Worm (Caenorhabditis elegans): ENCODE measurements around the gene srsx-36.
"Not testable (repeated sequence)": the region's sequence is repeated elsewhere in the genome, so short reads cannot be mapped to it uniquely, and the experiment has no call there.

srsx-36 gene

ce11 chrV:15819983-15820382 lies 10.5 kb upstream of the srsx-36 start, which contains the start of gene srbc-48:
Gene srbc-48, plus strand, starts transcription at chrV:15820283.
- TF ChIP-seq pag-3 (tag; optimal IDR thresholded peaks at IDR 0.05; ENCODE audit: borderline replicate concordance), result no peak
- no peak for TF ChIP-seq zip-5 (tag; optimal IDR thresholded peaks at IDR 0.05)
- TF ChIP-seq mec-3 (tag; optimal IDR thresholded peaks at IDR 0.05; ENCODE audit: borderline replicate concordance), result no peak
- TF ChIP-seq gmeb-2 (tag; optimal IDR thresholded peaks at IDR 0.05), result no peak
- TF ChIP-seq unc-42 (tag; optimal IDR thresholded peaks at IDR 0.05), result no peak
- no peak for TF ChIP-seq pha-2 (tag; optimal IDR thresholded peaks at IDR 0.05)
- no peak for TF ChIP-seq C38D4.7 (GFP tag; optimal IDR thresholded peaks at IDR 0.05)
- no peak for TF ChIP-seq ama-1 (optimal IDR thresholded peaks at IDR 0.05)
- no peak for TF ChIP-seq hlh-13 (GFP tag; optimal IDR thresholded peaks at IDR 0.05)
- no peak for TF ChIP-seq che-1 (tag; optimal IDR thresholded peaks at IDR 0.05)
- TF ChIP-seq ceh-9 (tag; optimal IDR thresholded peaks at IDR 0.05), result no peak
- TF ChIP-seq ztf-16 (tag; optimal IDR thresholded peaks at IDR 0.05), result no peak
- no peak for TF ChIP-seq F13H6.1 (tag; optimal IDR thresholded peaks at IDR 0.05)
- no peak for TF ChIP-seq unc-86 (tag; optimal IDR thresholded peaks at IDR 0.05)
- no peak for TF ChIP-seq nhr-11 (tag; optimal IDR thresholded peaks at IDR 0.05)

ce11 chrV:15817746-15818145 lies 8.3 kb upstream of the srsx-36 start, which contains the start of gene abf-3:
Gene abf-3, minus strand, starts transcription at chrV:15817846.
- TF ChIP-seq tbx-7 (tag; optimal IDR thresholded peaks at IDR 0.05) (no peak), lim-6 (tag; optimal IDR thresholded peaks at IDR 0.05) (no peak), npax-4 (tag; optimal IDR thresholded peaks at IDR 0.05) (no peak), hlh-6 (tag; optimal IDR thresholded peaks at IDR 0.05) (no peak), ceh-14 (tag; optimal IDR thresholded peaks at IDR 0.05) (no peak), zip-5 (tag; optimal IDR thresholded peaks at IDR 0.05) (no peak), hlh-30 (tag; optimal IDR thresholded peaks at IDR 0.05; ENCODE audit: insufficient read depth) (no peak), elt-2 (tag; optimal IDR thresholded peaks at IDR 0.05) (no peak), odd-2 (tag; optimal IDR thresholded peaks at IDR 0.05) (no peak), hlh-15 (tag; optimal IDR thresholded peaks at IDR 0.05) (no peak), fax-1 (tag; optimal IDR thresholded peaks at IDR 0.05) (no peak), ets-4 (tag; optimal IDR thresholded peaks at IDR 0.05) (no peak), pros-1 (tag; optimal IDR thresholded peaks at IDR 0.05) (no peak), mec-3 (tag; optimal IDR thresholded peaks at IDR 0.05; ENCODE audit: borderline replicate concordance) (no peak), C38D4.7 (GFP tag; optimal IDR thresholded peaks at IDR 0.05) (no peak), pha-4 (tag; optimal IDR thresholded peaks at IDR 0.05) (no peak), C08G9.2 (tag; optimal IDR thresholded peaks at IDR 0.05) (no peak), unc-55 (GFP tag; optimal IDR thresholded peaks at IDR 0.05) (no peak), tbx-2 (tag; optimal IDR thresholded peaks at IDR 0.05) (no peak), F13H6.1 (tag; optimal IDR thresholded peaks at IDR 0.05) (no peak)

ce11 chrV:15815962-15816432 lies 6.6 kb upstream of the srsx-36 start, which contains the start of the genes fbxa-69 and F54B8.4:
Gene fbxa-69, minus strand, starts transcription at chrV:15815971.
Gene F54B8.4, plus strand, starts transcription at chrV:15816382.
- TF ChIP-seq unc-3 (GFP tag; conservative IDR thresholded peaks at IDR 0.05) (no peak), unc-3 (tag; optimal IDR thresholded peaks at IDR 0.05) (no peak)

ce11 chrV:15811982-15812381 lies 2.5 kb upstream of the srsx-36 start, which contains the start of gene nhr-282:
Gene nhr-282, plus strand, starts transcription at chrV:15812282.
- not testable (repeated sequence) for TF ChIP-seq tbx-7, nhr-232, zip-5 (tag; optimal IDR thresholded peaks at IDR 0.05)

- no peak for TF ChIP-seq ceh-6 (GFP tag; optimal IDR thresholded peaks at IDR 0.05)
- no peak for TF ChIP-seq eyg-1 (tag; optimal IDR thresholded peaks at IDR 0.05)
- TF ChIP-seq C38D4.7 (GFP tag; optimal IDR thresholded peaks at IDR 0.05), result no peak
- TF ChIP-seq lin-11 (tag; optimal IDR thresholded peaks at IDR 0.05), result no peak
- no peak for TF ChIP-seq che-1 (tag; optimal IDR thresholded peaks at IDR 0.05)
- no peak for TF ChIP-seq fax-1 (tag; optimal IDR thresholded peaks at IDR 0.05)
- no peak for TF ChIP-seq hlh-6 (tag; optimal IDR thresholded peaks at IDR 0.05)
- TF ChIP-seq ztf-16 (tag; optimal IDR thresholded peaks at IDR 0.05), result no peak
- no peak for TF ChIP-seq tbx-7 (tag; optimal IDR thresholded peaks at IDR 0.05)
- TF ChIP-seq sox-2 (GFP tag; IDR thresholded peaks at IDR 0.05), result no peak
- no peak for TF ChIP-seq ceh-14 (tag; optimal IDR thresholded peaks at IDR 0.05)
- TF ChIP-seq ceh-30 (tag; optimal IDR thresholded peaks at IDR 0.05), result no peak
- no peak for TF ChIP-seq mec-3 (tag; optimal IDR thresholded peaks at IDR 0.05; ENCODE audit: borderline replicate concordance)
- TF ChIP-seq hlh-30 (tag; optimal IDR thresholded peaks at IDR 0.05; ENCODE audit: insufficient read depth), result no peak
- no peak for TF ChIP-seq pat-9 (tag; optimal IDR thresholded peaks at IDR 0.05)
- TF ChIP-seq nhr-11 (tag; optimal IDR thresholded peaks at IDR 0.05), result no peak
- no peak for TF ChIP-seq ama-1 (optimal IDR thresholded peaks at IDR 0.05)
- no peak for TF ChIP-seq pax-1 (tag; optimal IDR thresholded peaks at IDR 0.05)
- no peak for TF ChIP-seq ceh-2 (tag; optimal IDR thresholded peaks at IDR 0.05)
- TF ChIP-seq hlh-8 (tag; optimal IDR thresholded peaks at IDR 0.05), result no peak
Observed at ce11 chrV:15810446-15810845, 1.0 kb upstream of the srsx-36 start, which contains the start of gene F54B8.1. Gene F54B8.1, plus strand, starts transcription at chrV:15810746.

Data from whole organism, late embryonic.